Fruit fly (Drosophila melanogaster): ENCODE data around the gene Ppm1.

The Ppm1 gene

dm6 chr3L:613578-614300, 32.6 kb downstream of the Ppm1 start:
- no peak for TF ChIP-seq brk (GFP tag; optimal IDR thresholded peaks at IDR 0.05)
- peak; percentile 21 for TF ChIP-seq fru (GFP tag; optimal IDR thresholded peaks at IDR 0.05)
- TF ChIP-seq foxo (GFP tag; optimal IDR thresholded peaks at IDR 0.05), result peak in 1 of 2 experiments; percentile 19
- TF ChIP-seq jim (GFP tag; optimal IDR thresholded peaks at IDR 0.05), result no peak
- TF ChIP-seq sv (GFP tag; optimal IDR thresholded peaks at IDR 0.05), result peak; percentile 10
- peak; percentile 9 for TF ChIP-seq rgr (GFP tag; optimal IDR thresholded peaks at IDR 0.05)
- TF ChIP-seq h (GFP tag; optimal IDR thresholded peaks at IDR 0.05), result peak; percentile 15

dm6 chr3L:614751-615424, 33.8 kb downstream of the Ppm1 start:
- peak; percentile 35 for TF ChIP-seq Dfd (GFP tag; optimal IDR thresholded peaks at IDR 0.05)
- TF ChIP-seq HLH106 (tag; optimal IDR thresholded peaks at IDR 0.05), result no peak

dm6 chr3L:615425-616046, 34.4 kb downstream of the Ppm1 start:
- TF ChIP-seq usp (GFP tag; optimal IDR thresholded peaks at IDR 0.05) (no peak), br (GFP tag; optimal IDR thresholded peaks at IDR 0.05) (peak; percentile 0), fru (GFP tag; optimal IDR thresholded peaks at IDR 0.05) (peak; percentile 51), Myc (optimal IDR thresholded peaks at IDR 0.05) (no peak), sv (GFP tag; optimal IDR thresholded peaks at IDR 0.05) (peak; percentile 82), OdsH (GFP tag; optimal IDR thresholded peaks at IDR 0.05) (peak; percentile 1), ey (GFP tag; optimal IDR thresholded peaks at IDR 0.05) (peak; percentile 7), foxo (GFP tag; optimal IDR thresholded peaks at IDR 0.05) (peak in 1 of 2 experiments; percentile 30)

dm6 chr3L:616099-616481, 35.0 kb downstream of the Ppm1 start:
- TF ChIP-seq Hr78 (GFP tag; optimal IDR thresholded peaks at IDR 0.05), result no peak
- no peak for TF ChIP-seq Abd-B (GFP tag; optimal IDR thresholded peaks at IDR 0.05)
- TF ChIP-seq ey (GFP tag; optimal IDR thresholded peaks at IDR 0.05), result no peak
- no peak for TF ChIP-seq sage (GFP tag; optimal IDR thresholded peaks at IDR 0.05)
- TF ChIP-seq psq (GFP tag; optimal IDR thresholded peaks at IDR 0.05), result no peak
- TF ChIP-seq CrebA (GFP tag; optimal IDR thresholded peaks at IDR 0.05; ENCODE audit: borderline replicate concordance), result no peak
- TF ChIP-seq fru (GFP tag; optimal IDR thresholded peaks at IDR 0.05), result no peak
- no peak for TF ChIP-seq Hnf4 (GFP tag; optimal IDR thresholded peaks at IDR 0.05)
- TF ChIP-seq GATAd (GFP tag; optimal IDR thresholded peaks at IDR 0.05), result no peak
- no peak for TF ChIP-seq dmrt93B (GFP tag; optimal IDR thresholded peaks at IDR 0.05)
- no peak for TF ChIP-seq woc (GFP tag; optimal IDR thresholded peaks at IDR 0.05)
- TF ChIP-seq Vsx2 (GFP tag; optimal IDR thresholded peaks at IDR 0.05; ENCODE audit: partially characterized antibody), result no peak
- TF ChIP-seq Sp1 (GFP tag; optimal IDR thresholded peaks at IDR 0.05), result no peak
- no peak for TF ChIP-seq pan (optimal IDR thresholded peaks at IDR 0.05)
- TF ChIP-seq lola (GFP tag; optimal IDR thresholded peaks at IDR 0.05), result no peak
- TF ChIP-seq Jra (GFP tag; optimal IDR thresholded peaks at IDR 0.05), result no peak
- no peak for TF ChIP-seq Rel (GFP tag; optimal IDR thresholded peaks at IDR 0.05)
- no peak for TF ChIP-seq Rel (tag; optimal IDR thresholded peaks at IDR 0.05)
- no peak for TF ChIP-seq HLH106 (tag; optimal IDR thresholded peaks at IDR 0.05)
- TF ChIP-seq h (GFP tag; optimal IDR thresholded peaks at IDR 0.05), result no peak
- TF ChIP-seq br (GFP tag; optimal IDR thresholded peaks at IDR 0.05), result no peak

- TF ChIP-seq fru (GFP tag; optimal IDR thresholded peaks at IDR 0.05) (peak; percentile 53), sage (GFP tag; optimal IDR thresholded peaks at IDR 0.05) (no peak), Sp1 (GFP tag; optimal IDR thresholded peaks at IDR 0.05) (peak; percentile 27), jim (GFP tag; optimal IDR thresholded peaks at IDR 0.05) (no peak), sv (GFP tag; optimal IDR thresholded peaks at IDR 0.05) (no peak), pan (optimal IDR thresholded peaks at IDR 0.05) (no peak), rgr (GFP tag; optimal IDR thresholded peaks at IDR 0.05) (peak; percentile 34), HLH106 (tag; optimal IDR thresholded peaks at IDR 0.05) (peak; percentile 6), foxo (GFP tag; optimal IDR thresholded peaks at IDR 0.05) (peak in 1 of 2 experiments; percentile 2), Dif (GFP tag; optimal IDR thresholded peaks at IDR 0.05; ENCODE audit: partially characterized antibody) (peak; percentile 94), dl (GFP tag; optimal IDR thresholded peaks at IDR 0.05; ENCODE audit: insufficient read depth in 1 of 2, partially characterized antibody in 2 of 2) (peak in 1 of 2 experiments; percentile 76), Hr78 (GFP tag; optimal IDR thresholded peaks at IDR 0.05) (peak; percentile 2), br (GFP tag; optimal IDR thresholded peaks at IDR 0.05) (peak; percentile 12), N (GFP tag; optimal IDR thresholded peaks at IDR 0.05) (peak; percentile 85), CrebA (GFP tag; optimal IDR thresholded peaks at IDR 0.05; ENCODE audit: borderline replicate concordance) (peak; percentile 76), Hr83 (GFP tag; optimal IDR thresholded peaks at IDR 0.05; ENCODE audit: poor library complexity, severe bottlenecking) (peak; percentile 3), Vsx2 (GFP tag; optimal IDR thresholded peaks at IDR 0.05; ENCODE audit: partially characterized antibody) (peak; percentile 87), Rel (GFP tag; optimal IDR thresholded peaks at IDR 0.05) (no peak), Rel (tag; optimal IDR thresholded peaks at IDR 0.05) (peak; percentile 66), brk (GFP tag; optimal IDR thresholded peaks at IDR 0.05) (peak; percentile 40), psq (GFP tag; optimal IDR thresholded peaks at IDR 0.05) (peak; percentile 71), h (GFP tag; optimal IDR thresholded peaks at IDR 0.05) (peak; percentile 20)
Measured at dm6 chr3L:616482-617148, 35.5 kb downstream of the Ppm1 start.

Data from whole organism, wandering third instar larva.